Worm (Caenorhabditis elegans) whole organism, L1 larva: ENCODE data around the gene elb-1.
A peak's percentile ranks its signal among the peaks of the same experiment; 100 is the strongest.

ENCODE experiments used
- F16B12.6 ChIP-seq: fragments of 150-350 bp; optimal IDR thresholded peaks from 2 replicates; lab custom pipeline; 2014; ENCODE audit warnings: missing biosample characterization, missing genetic modification characterization
- aly-2 ChIP-seq: fragments of 150-350 bp; optimal IDR thresholded peaks from 2 replicates; lab custom pipeline; 2014; ENCODE audit warnings: missing biosample characterization, missing genetic modification characterization
- ama-1 ChIP-seq: fragments of 150-350 bp; optimal IDR thresholded peaks from 2 replicates; lab custom pipeline; 2014
- blmp-1 ChIP-seq: fragments of 150-350 bp; optimal IDR thresholded peaks from 2 replicates; lab custom pipeline; 2014; ENCODE audit warnings: missing biosample characterization, missing genetic modification characterization
- ceh-63 ChIP-seq: fragments of 200-800 bp; sonication (Bioruptor generic); optimal IDR thresholded peaks from 2 replicates; lab custom pipeline; 2018; ENCODE audit warnings: mild to moderate bottlenecking, missing genetic modification characterization, missing compliant biosample characterization
- ceh-82 ChIP-seq, 3 experiments: fragments of 150-350 bp in 1 of 3; sonication (generic microtip) in 2 of 3; optimal IDR thresholded peaks; 2 replicates each; lab custom pipeline; 2014 to 2017; ENCODE audit warnings: missing biosample characterization in 3 of 3, missing genetic modification characterization in 3 of 3
- dpl-1 ChIP-seq, 3 experiments: fragments of 150-350 bp in 2 of 3; sonication (generic microtip) in 1 of 3; optimal IDR thresholded peaks; 2 replicates each; lab custom pipeline; 2014 to 2017; ENCODE audit warnings: missing biosample characterization in 3 of 3, missing genetic modification characterization in 3 of 3, missing genetic modification reagents in 3 of 3
- efl-1 ChIP-seq, 4 experiments: fragments of 150-350 bp; optimal IDR thresholded peaks in 3 of 4; peaks in 1 of 4; 1 replicate in 1 of 4; 2 replicates in 3 of 4; lab custom pipeline; 2014; ENCODE audit warnings: missing biosample characterization in 2 of 4, missing genetic modification characterization in 2 of 4, missing genetic modification reagents in 2 of 4
- ets-5 ChIP-seq: fragments of 200-800 bp; sonication (Bioruptor generic); IDR thresholded peaks from 2 replicates; pipeline ENCODE4 v1.3.6; 2022; ENCODE audit warnings: missing genetic modification characterization, missing compliant biosample characterization
- fkh-4 ChIP-seq: sonication (generic microtip); optimal IDR thresholded peaks from 2 replicates; lab custom pipeline; 2016; ENCODE audit warnings: missing compliant biosample characterization, missing genetic modification characterization, borderline replicate concordance
- fkh-8 ChIP-seq: sonication (generic microtip); optimal IDR thresholded peaks from 2 replicates; lab custom pipeline; 2016; ENCODE audit warnings: mild to moderate bottlenecking, missing genetic modification characterization, missing compliant biosample characterization
- grh-1 ChIP-seq: fragments of 200-800 bp; sonication (Bioruptor generic); IDR thresholded peaks from 2 replicates; pipeline ENCODE4 v1.3.6; 2022; ENCODE audit warnings: missing genetic modification reagents, missing genetic modification characterization, missing compliant biosample characterization
- hlh-17 ChIP-seq: fragments of 200-800 bp; sonication (Bioruptor generic); optimal IDR thresholded peaks from 2 replicates; lab custom pipeline; 2018; ENCODE audit warnings: missing genetic modification characterization, mild to moderate bottlenecking, missing compliant biosample characterization, moderate library complexity, borderline replicate concordance
- irx-1 ChIP-seq: sonication (generic microtip); optimal IDR thresholded peaks from 2 replicates; lab custom pipeline; 2016; ENCODE audit warnings: missing genetic modification characterization, missing compliant biosample characterization
- isw-1 ChIP-seq: fragments of 200-800 bp; sonication (Bioruptor generic); IDR thresholded peaks from 2 replicates; pipeline ENCODE4 v1.3.6; 2022; ENCODE audit warnings: missing genetic modification characterization, missing compliant biosample characterization
- lin-14 ChIP-seq: fragments of 200-800 bp; sonication (Bioruptor generic); optimal IDR thresholded peaks from 2 replicates; lab custom pipeline; 2018; ENCODE audit warnings: mild to moderate bottlenecking, missing genetic modification characterization, moderate library complexity, missing compliant biosample characterization
- lin-15B ChIP-seq: fragments of 150-350 bp; sonication (generic microtip); optimal IDR thresholded peaks from 3 replicates; lab custom pipeline; 2014; ENCODE audit warnings: missing biosample characterization, missing genetic modification characterization
- lsy-2 ChIP-seq, 2 experiments: fragments of 150-350 bp; optimal IDR thresholded peaks; 2 replicates each; lab custom pipeline; 2014; ENCODE audit warnings: missing biosample characterization in 2 of 2, missing genetic modification characterization in 2 of 2
- mep-1 ChIP-seq: fragments of 150-350 bp; optimal IDR thresholded peaks from 2 replicates; lab custom pipeline; 2014; ENCODE audit warnings: missing biosample characterization, missing genetic modification characterization
- nhr-11 ChIP-seq: fragments of 150-350 bp; optimal IDR thresholded peaks from 2 replicates; lab custom pipeline; 2014; ENCODE audit warnings: missing biosample characterization, missing genetic modification characterization
- nhr-12 ChIP-seq: sonication (generic microtip); optimal IDR thresholded peaks from 2 replicates; lab custom pipeline; 2017; ENCODE audit warnings: missing biosample characterization, missing genetic modification characterization
- nhr-47 ChIP-seq: sonication (generic microtip); optimal IDR thresholded peaks from 2 replicates; lab custom pipeline; 2016; ENCODE audit warnings: mild to moderate bottlenecking, missing genetic modification characterization, moderate library complexity, missing compliant biosample characterization
- nhr-71 ChIP-seq: sonication (generic microtip); optimal IDR thresholded peaks from 2 replicates; lab custom pipeline; 2016; ENCODE audit warnings: mild to moderate bottlenecking, missing genetic modification characterization, moderate library complexity, missing compliant biosample characterization
- nhr-85 ChIP-seq: sonication (generic microtip); peaks from one replicate; lab custom pipeline; 2016; ENCODE audit warnings: missing genetic modification characterization, inconsistent platforms, missing compliant biosample characterization
- pag-3 ChIP-seq: sonication (generic microtip); optimal IDR thresholded peaks from 2 replicates; lab custom pipeline; 2017; ENCODE audit warnings: missing genetic modification characterization, mild to moderate bottlenecking, missing compliant biosample characterization, antibody characterized with exemption, borderline replicate concordance; ENCODE audit not compliant: insufficient read depth
- rnt-1 ChIP-seq: sonication (generic microtip); optimal IDR thresholded peaks from 2 replicates; lab custom pipeline; 2016; ENCODE audit warnings: mild to moderate bottlenecking, missing genetic modification characterization, moderate library complexity, missing compliant biosample characterization
- sptf-1 ChIP-seq: fragments of 150-350 bp; optimal IDR thresholded peaks from 2 replicates; lab custom pipeline; 2014; ENCODE audit warnings: missing biosample characterization, missing genetic modification characterization
- swsn-7 ChIP-seq: sonication (generic microtip); optimal IDR thresholded peaks from 2 replicates; lab custom pipeline; 2016; ENCODE audit warnings: missing genetic modification characterization, missing compliant biosample characterization
- tbx-2 ChIP-seq: sonication (generic microtip); optimal IDR thresholded peaks from 2 replicates; lab custom pipeline; 2016; ENCODE audit warnings: missing genetic modification characterization, missing compliant biosample characterization
- tlp-1 ChIP-seq: fragments of 150-350 bp; optimal IDR thresholded peaks from 2 replicates; lab custom pipeline; 2014; ENCODE audit warnings: missing biosample characterization, missing genetic modification characterization
- unc-130 ChIP-seq: fragments of 150-350 bp; optimal IDR thresholded peaks from 2 replicates; lab custom pipeline; 2017; ENCODE audit warnings: missing biosample characterization, missing genetic modification characterization, inconsistent platforms
- unc-30 ChIP-seq: sonication (generic microtip); optimal IDR thresholded peaks from 2 replicates; lab custom pipeline; 2017; ENCODE audit warnings: missing biosample characterization, missing genetic modification characterization
- unc-62 ChIP-seq: fragments of 150-350 bp; optimal IDR thresholded peaks from 2 replicates; lab custom pipeline; 2014; ENCODE audit warnings: missing biosample characterization, missing genetic modification reagents, missing genetic modification characterization
- unc-86 ChIP-seq: sonication (generic microtip); optimal IDR thresholded peaks from 2 replicates; lab custom pipeline; 2016; ENCODE audit warnings: missing genetic modification characterization, missing compliant biosample characterization
- vab-15 ChIP-seq: sonication (generic microtip); optimal IDR thresholded peaks from 2 replicates; lab custom pipeline; 2017; ENCODE audit warnings: missing genotype, mild to moderate bottlenecking, missing genetic modification characterization, missing compliant biosample characterization

elb-1 gene

ce11 chrIII:11696273-11696672 is 23.0 kb downstream of the elb-1 start, which contains the start of gene Y41C4A.6:
Gene Y41C4A.6, plus strand, starts transcription at chrIII:11696573.
- peak; percentile 35 for TF ChIP-seq fkh-8 (tag; lab: Kevin White, UChicago)
- no peak for TF ChIP-seq efl-1 (optimal IDR thresholded peaks at IDR 0.05; lab: Kevin White, UChicago)
- no peak for TF ChIP-seq efl-1 (GFP tag; optimal IDR thresholded peaks at IDR 0.05 in 1 of 2; lab: Kevin White, UChicago)
- no peak for TF ChIP-seq rnt-1 (tag; lab: Kevin White, UChicago)

ce11 chrIII:11694975-11695374 is 24.3 kb downstream of the elb-1 start, which contains the start of gene Y41C4A.22:
Gene Y41C4A.22, plus strand, starts transcription at chrIII:11695275.
- peak; percentile 50 for TF ChIP-seq fkh-8 (tag; lab: Kevin White, UChicago)
- TF ChIP-seq unc-86 (tag; lab: Kevin White, UChicago): no peak
- peak; percentile 26; the same call in 1 of the 2 replicates for TF ChIP-seq grh-1 (GFP tag; lab: Robert Waterston, UW)
- peak; percentile 14 for TF ChIP-seq nhr-71 (tag; lab: Kevin White, UChicago)
- no peak for TF ChIP-seq unc-130
- TF ChIP-seq isw-1 (GFP tag; lab: Robert Waterston, UW): no peak
- peak; percentile 7 for TF ChIP-seq nhr-47 (tag; lab: Kevin White, UChicago)
- TF ChIP-seq tlp-1 (tag; lab: Kevin White, UChicago): no peak
- TF ChIP-seq lsy-2 (tag; optimal IDR thresholded peaks at IDR 0.05; lab: Kevin White, UChicago): no peak
- TF ChIP-seq lin-15B (tag; lab: Kevin White, UChicago): no peak
- no peak for TF ChIP-seq swsn-7 (tag; lab: Kevin White, UChicago)
- TF ChIP-seq aly-2: no peak
- no peak for TF ChIP-seq tbx-2 (tag; lab: Kevin White, UChicago)
- no peak for TF ChIP-seq ets-5 (GFP tag; lab: Robert Waterston, UW)

- TF ChIP-seq nhr-71 (tag; lab: Kevin White, UChicago): peak; percentile 12
- TF ChIP-seq ceh-82 (tag; optimal IDR thresholded peaks at IDR 0.05; lab: Kevin White, UChicago): no peak
- no peak for TF ChIP-seq efl-1 (optimal IDR thresholded peaks at IDR 0.05; lab: Kevin White, UChicago)
- peak in 1 of 2 experiments; percentile 53 for TF ChIP-seq efl-1 (GFP tag; optimal IDR thresholded peaks at IDR 0.05 in 1 of 2; lab: Kevin White, UChicago)
- TF ChIP-seq sptf-1 (tag; lab: Kevin White, UChicago): no peak
These were observed 24.7 kb downstream of the elb-1 start for ce11 chrIII:11694506-11694947.

ce11 chrIII:11692380-11692779 is 26.9 kb downstream of the elb-1 start:
- TF ChIP-seq dpl-1 (GFP tag; optimal IDR thresholded peaks at IDR 0.05; lab: Kevin White, UChicago) (no peak), ets-5 (GFP tag; lab: Robert Waterston, UW) (no peak), irx-1 (tag; lab: Kevin White, UChicago) (no peak), unc-86 (tag; lab: Kevin White, UChicago) (no peak), nhr-11 (tag; lab: Kevin White, UChicago) (no peak), mep-1 (tag; lab: Kevin White, UChicago) (no peak), nhr-12 (tag; lab: Kevin White, UChicago) (no peak), fkh-8 (tag; lab: Kevin White, UChicago) (peak; percentile 10), nhr-85 (tag; lab: Kevin White, UChicago) (peak; percentile 48), F16B12.6 (tag; lab: Kevin White, UChicago) (no peak), unc-30 (no peak), efl-1 (optimal IDR thresholded peaks at IDR 0.05; lab: Kevin White, UChicago) (no peak), efl-1 (GFP tag; optimal IDR thresholded peaks at IDR 0.05 in 1 of 2; lab: Kevin White, UChicago) (no peak)
- TF ChIP-seq, all 84 proteins: peak for 2

ce11 chrIII:11689887-11690286 is 29.4 kb downstream of the elb-1 start:
- TF ChIP-seq hlh-17 (no peak), blmp-1 (no peak), ceh-63 (GFP tag; lab: Kevin White, UChicago) (no peak), lin-14 (GFP tag; lab: Kevin White, UChicago) (no peak), ama-1 (lab: Kevin White, UChicago) (no peak), isw-1 (GFP tag; lab: Robert Waterston, UW) (no peak), fkh-4 (tag; lab: Kevin White, UChicago) (no peak), unc-86 (tag; lab: Kevin White, UChicago) (no peak), unc-62 (GFP tag; lab: Kevin White, UChicago) (no peak), pag-3 (tag; lab: Kevin White, UChicago) (no peak), vab-15 (no peak), nhr-11 (tag; lab: Kevin White, UChicago) (no peak)
- TF ChIP-seq, all 84 proteins: peak for 0
